Worm (Caenorhabditis elegans) whole organism, young adult: ENCODE measurements around the gene E02C12.19.

ENCODE experiments used
- B0336.3 ChIP-seq: fragments of 200-800 bp; sonication (Bioruptor generic); IDR thresholded peaks from 2 replicates; pipeline ENCODE4 v1.3.6; 2022; ENCODE audit warnings: missing genetic modification characterization, missing compliant biosample characterization
- C06A6.2 ChIP-seq: fragments of 200-800 bp; sonication (Bioruptor generic); conservative IDR thresholded peaks from 2 replicates; pipeline ENCODE4 v1.3.6; 2022; ENCODE audit warnings: missing genetic modification characterization, missing compliant biosample characterization
- F23B12.7 ChIP-seq: sonication (generic microtip); optimal IDR thresholded peaks from 2 replicates; lab custom pipeline; 2017; ENCODE audit warnings: missing genetic modification characterization, mild to moderate bottlenecking, missing compliant biosample characterization, antibody characterized with exemption, moderate library complexity; ENCODE audit not compliant: insufficient read depth
- F37B4.10 ChIP-seq: fragments of 200-800 bp; sonication (Bioruptor generic); IDR thresholded peaks from 2 replicates; pipeline ENCODE4 v1.3.6; 2022; ENCODE audit warnings: missing genetic modification characterization, missing compliant biosample characterization
- F57C9.4 ChIP-seq: sonication (generic microtip); optimal IDR thresholded peaks from 2 replicates; lab custom pipeline; 2017; ENCODE audit warnings: mild to moderate bottlenecking, missing genetic modification characterization, missing compliant biosample characterization
- K12H6.12 ChIP-seq: fragments of 200-800 bp; sonication (Bioruptor generic); optimal IDR thresholded peaks from 2 replicates; lab custom pipeline; 2018; ENCODE audit warnings: mild to moderate bottlenecking, missing genetic modification characterization, missing compliant biosample characterization
- Y53F4B.3 ChIP-seq: fragments of 200-800 bp; sonication (Bioruptor generic); IDR thresholded peaks from 2 replicates; pipeline ENCODE4 v1.3.6; 2022; ENCODE audit warnings: missing genetic modification reagents, missing genetic modification characterization, missing compliant biosample characterization
- Y53G8AR.9 ChIP-seq: fragments of 200-800 bp; sonication (Bioruptor generic); conservative IDR thresholded peaks from 2 replicates; pipeline ENCODE4 v1.3.6; 2022; ENCODE audit warnings: missing genetic modification reagents, missing genetic modification characterization, missing compliant biosample characterization
- ZK185.1 ChIP-seq: sonication (generic microtip); optimal IDR thresholded peaks from 2 replicates; lab custom pipeline; 2016; ENCODE audit warnings: mild to moderate bottlenecking, missing genetic modification characterization, missing compliant biosample characterization; ENCODE audit not compliant: poor library complexity, severe bottlenecking
- akir-1 ChIP-seq: fragments of 200-800 bp; sonication (Bioruptor generic); optimal IDR thresholded peaks from 2 replicates; lab custom pipeline; 2018; ENCODE audit warnings: mild to moderate bottlenecking, missing genetic modification characterization, moderate library complexity, missing compliant biosample characterization
- ama-1 ChIP-seq, 3 experiments: fragments of 150-350 bp in 1 of 3; sonication (generic microtip) in 2 of 3; optimal IDR thresholded peaks; 2 replicates each; lab custom pipeline; 2014 to 2018; ENCODE audit warnings: missing biosample characterization in 2 of 3, missing genetic modification characterization in 2 of 3, missing genetic modification reagents in 2 of 3
- atf-7 ChIP-seq: sonication (generic microtip); optimal IDR thresholded peaks from 2 replicates; lab custom pipeline; 2017; ENCODE audit warnings: mild to moderate bottlenecking, missing genetic modification characterization, missing compliant biosample characterization
- attf-3 ChIP-seq: fragments of 200-800 bp; sonication (Bioruptor generic); conservative IDR thresholded peaks from 2 replicates; pipeline ENCODE4 v1.3.6; 2022; ENCODE audit warnings: missing genetic modification reagents, missing genetic modification characterization, missing compliant biosample characterization
- attf-5 ChIP-seq: fragments of 200-800 bp; sonication (Bioruptor generic); optimal IDR thresholded peaks from 2 replicates; lab custom pipeline; 2018; ENCODE audit warnings: mild to moderate bottlenecking, missing genetic modification characterization, missing compliant biosample characterization
- cebp-1 ChIP-seq, 2 experiments: fragments of 200-800 bp in 1 of 2; sonication (Bioruptor generic) in 1 of 2; sonication (generic microtip) in 1 of 2; IDR thresholded peaks in 1 of 2; optimal IDR thresholded peaks in 1 of 2; 2 replicates each; pipeline versions ENCODE4 v1.3.6 to Lab custom; 2017 to 2022; ENCODE audit warnings: missing compliant biosample characterization in 2 of 2, missing genetic modification characterization in 2 of 2, mild to moderate bottlenecking in 1 of 2, missing genetic modification reagents in 1 of 2, moderate library complexity in 1 of 2
- cebp-2 ChIP-seq: fragments of 200-800 bp; sonication (Bioruptor generic); IDR thresholded peaks from 2 replicates; pipeline ENCODE4 v1.3.6; 2022; ENCODE audit warnings: missing genetic modification characterization, missing compliant biosample characterization
- ceh-27 ChIP-seq: fragments of 200-800 bp; sonication (Bioruptor generic); optimal IDR thresholded peaks from 2 replicates; lab custom pipeline; 2018; ENCODE audit warnings: mild to moderate bottlenecking, missing genetic modification characterization, moderate library complexity, missing compliant biosample characterization
- ceh-79 ChIP-seq: sonication (generic microtip); optimal IDR thresholded peaks from 2 replicates; lab custom pipeline; 2017; ENCODE audit warnings: mild to moderate bottlenecking, missing genetic modification characterization, missing compliant biosample characterization
- chd-7 ChIP-seq: sonication (generic microtip); optimal IDR thresholded peaks from 2 replicates; lab custom pipeline; 2016; ENCODE audit warnings: mild to moderate bottlenecking, missing genetic modification characterization, moderate library complexity, missing compliant biosample characterization
- dpl-1 ChIP-seq: fragments of 150-350 bp; optimal IDR thresholded peaks from 2 replicates; lab custom pipeline; 2014; ENCODE audit warnings: missing biosample characterization, missing genetic modification reagents, missing genetic modification characterization
- ets-4 ChIP-seq: fragments of 200-800 bp; sonication (Bioruptor generic); optimal IDR thresholded peaks from 2 replicates; lab custom pipeline; 2018; ENCODE audit warnings: mild to moderate bottlenecking, missing genetic modification characterization, missing compliant biosample characterization
- hlh-12 ChIP-seq: sonication (generic microtip); optimal IDR thresholded peaks from 2 replicates; lab custom pipeline; 2016; ENCODE audit warnings: missing genetic modification characterization, missing compliant biosample characterization
- hrde-1 ChIP-seq: sonication (generic microtip); optimal IDR thresholded peaks from 2 replicates; lab custom pipeline; 2016; ENCODE audit warnings: missing genetic modification characterization, mild to moderate bottlenecking, missing compliant biosample characterization, moderate library complexity, missing genotype, missing genetic modification reagents, borderline replicate concordance
- let-607 ChIP-seq, 2 experiments: fragments of 200-800 bp in 1 of 2; sonication (Bioruptor generic) in 1 of 2; sonication (generic microtip) in 1 of 2; optimal IDR thresholded peaks; 2 replicates each; lab custom pipeline; 2016 to 2018; ENCODE audit warnings: mild to moderate bottlenecking in 2 of 2, missing compliant biosample characterization in 2 of 2, missing genetic modification characterization in 2 of 2, moderate library complexity in 2 of 2, missing genotype in 1 of 2
- lin-26 ChIP-seq: fragments of 200-800 bp; sonication (Bioruptor generic); IDR thresholded peaks from 2 replicates; pipeline ENCODE4 v1.3.6; 2022; ENCODE audit warnings: missing genetic modification reagents, missing genetic modification characterization, missing compliant biosample characterization
- lsy-27 ChIP-seq: sonication (generic microtip); optimal IDR thresholded peaks from 2 replicates; lab custom pipeline; 2017; ENCODE audit warnings: missing genetic modification characterization, mild to moderate bottlenecking, missing compliant biosample characterization, antibody characterized with exemption, missing genotype, borderline replicate concordance; ENCODE audit not compliant: insufficient read depth
- madf-10 ChIP-seq: sonication (generic microtip); optimal IDR thresholded peaks from 2 replicates; lab custom pipeline; 2016; ENCODE audit warnings: mild to moderate bottlenecking, missing genetic modification characterization, missing compliant biosample characterization
- madf-3 ChIP-seq: fragments of 200-800 bp; sonication (Bioruptor generic); IDR thresholded peaks from 2 replicates; pipeline ENCODE4 v1.3.6; 2022; ENCODE audit warnings: missing genetic modification reagents, missing genetic modification characterization, missing compliant biosample characterization
- mxl-1 ChIP-seq: sonication (generic microtip); optimal IDR thresholded peaks from 2 replicates; lab custom pipeline; 2016; ENCODE audit warnings: missing genetic modification characterization, missing compliant biosample characterization
- nfyb-1 ChIP-seq: fragments of 200-800 bp; sonication (Bioruptor generic); IDR thresholded peaks from 2 replicates; pipeline ENCODE4 v1.3.6; 2022; ENCODE audit warnings: missing genetic modification reagents, missing genetic modification characterization, missing compliant biosample characterization
- nhr-120 ChIP-seq: fragments of 200-800 bp; sonication (Bioruptor generic); IDR thresholded peaks from 2 replicates; pipeline ENCODE4 v1.3.6; 2022; ENCODE audit warnings: missing genetic modification characterization, missing compliant biosample characterization
- nhr-179 ChIP-seq: sonication (generic microtip); optimal IDR thresholded peaks from 2 replicates; lab custom pipeline; 2016; ENCODE audit warnings: mild to moderate bottlenecking, missing genetic modification characterization, missing compliant biosample characterization
- nhr-27 ChIP-seq: fragments of 200-800 bp; sonication (Bioruptor generic); optimal IDR thresholded peaks from 2 replicates; lab custom pipeline; 2018; ENCODE audit warnings: mild to moderate bottlenecking, missing genetic modification characterization, moderate library complexity, missing compliant biosample characterization
- nhr-80 ChIP-seq: sonication (generic microtip); optimal IDR thresholded peaks from 2 replicates; lab custom pipeline; 2016; ENCODE audit warnings: missing genetic modification characterization, missing compliant biosample characterization
- pha-4 ChIP-seq: fragments of 150-350 bp; sonication (generic microtip); optimal IDR thresholded peaks from 2 replicates; lab custom pipeline; 2014; ENCODE audit warnings: missing biosample characterization, missing genetic modification reagents, missing genetic modification characterization
- rcor-1 ChIP-seq: fragments of 200-800 bp; sonication (Bioruptor generic); IDR thresholded peaks from 2 replicates; pipeline ENCODE4 v1.3.6; 2022; ENCODE audit warnings: missing genetic modification reagents, missing genetic modification characterization, missing compliant biosample characterization
- sdz-38 ChIP-seq: sonication (generic microtip); optimal IDR thresholded peaks from 2 replicates; lab custom pipeline; 2016; ENCODE audit warnings: missing genotype, missing genetic modification characterization, missing compliant biosample characterization
- snpc-4 ChIP-seq, 5 experiments: fragments of 150-350 bp in 1 of 5; sonication (generic microtip) in 4 of 5; optimal IDR thresholded peaks; 2 replicates each; lab custom pipeline; 2014 to 2018; ENCODE audit warnings: missing genetic modification characterization in 5 of 5, missing biosample characterization in 3 of 5, antibody characterized with exemption in 2 of 5, mild to moderate bottlenecking in 2 of 5, missing compliant biosample characterization in 2 of 5, missing genotype in 2 of 5, moderate library complexity in 2 of 5, missing genetic modification reagents in 1 of 5
- tbp1 ChIP-seq: fragments of 200-800 bp; sonication (Bioruptor generic); optimal IDR thresholded peaks from 2 replicates; lab custom pipeline; 2018; ENCODE audit warnings: mild to moderate bottlenecking, missing genetic modification characterization, missing compliant biosample characterization
- tbx-9 ChIP-seq: sonication (generic microtip); optimal IDR thresholded peaks from 2 replicates; lab custom pipeline; 2016; ENCODE audit warnings: borderline replicate concordance, missing genetic modification characterization, inconsistent platforms, missing compliant biosample characterization
- unc-62 ChIP-seq: fragments of 150-350 bp; optimal IDR thresholded peaks from 2 replicates; lab custom pipeline; 2014; ENCODE audit warnings: missing biosample characterization, missing genetic modification reagents, missing genetic modification characterization
- ztf-28 ChIP-seq: fragments of 200-800 bp; sonication (Bioruptor generic); IDR thresholded peaks from 2 replicates; pipeline ENCODE4 v1.3.6; 2022; ENCODE audit warnings: missing genetic modification reagents, missing genetic modification characterization, missing compliant biosample characterization
- ztf-3 ChIP-seq: fragments of 200-800 bp; sonication (Bioruptor generic); optimal IDR thresholded peaks from 2 replicates; lab custom pipeline; 2018; ENCODE audit warnings: mild to moderate bottlenecking, missing genetic modification characterization, missing compliant biosample characterization

E02C12.19 gene

ce11 chrV:9376417-9376816 is at the start of gene E02C12.19:
TSS of gene E02C12.19 (minus strand) at chrV:9376517.
- TF ChIP-seq nhr-27: no peak
- TF ChIP-seq nhr-120 (GFP tag; lab: Robert Waterston, UW): no peak
- TF ChIP-seq madf-3 (GFP tag; lab: Robert Waterston, UW): no peak
- TF ChIP-seq K12H6.12 (tag; lab: Kevin White, UChicago): no peak
- no peak for TF ChIP-seq tbx-9 (tag; lab: Kevin White, UChicago)
- no peak for TF ChIP-seq pha-4 (tag; lab: Kevin White, UChicago)
- TF ChIP-seq snpc-4 (GFP tag; optimal IDR thresholded peaks at IDR 0.05; lab: Kevin White, UChicago): no peak
- no peak for TF ChIP-seq snpc-4 (tag; optimal IDR thresholded peaks at IDR 0.05; lab: Kevin White, UChicago)
- TF ChIP-seq Y53F4B.3 (GFP tag; lab: Robert Waterston, UW): no peak
- TF ChIP-seq F57C9.4 (tag; lab: Kevin White, UChicago): no peak
- TF ChIP-seq nhr-80 (tag; lab: Kevin White, UChicago): no peak
- TF ChIP-seq sdz-38 (tag; lab: Kevin White, UChicago): no peak

- TF ChIP-seq rcor-1 (GFP tag; lab: Robert Waterston, UW) (no peak), lin-26 (no peak), akir-1 (GFP tag; lab: Kevin White, UChicago) (no peak), F37B4.10 (GFP tag; lab: Robert Waterston, UW) (no peak), attf-3 (GFP tag; lab: Robert Waterston, UW) (no peak), cebp-1 (GFP tag; IDR thresholded peaks at IDR 0.05; lab: Robert Waterston, UW) (no peak), cebp-1 (tag; optimal IDR thresholded peaks at IDR 0.05; lab: Kevin White, UChicago) (peak; percentile 20), ceh-79 (tag; lab: Kevin White, UChicago) (no peak), ama-1 (optimal IDR thresholded peaks at IDR 0.05; lab: Kevin White, UChicago) (no peak), ama-1 (GFP tag; optimal IDR thresholded peaks at IDR 0.05; lab: Kevin White, UChicago) (no peak)
Observed at ce11 chrV:9425593-9425992, 49.3 kb upstream of the E02C12.19 start, which contains the start of gene F36D4.5. TSS of gene F36D4.5 (minus strand) at chrV:9425817.

ce11 chrV:9424514-9424913 is 48.2 kb upstream of the E02C12.19 start:
- TF ChIP-seq nfyb-1 (GFP tag; lab: Robert Waterston, UW) (no peak), Y53G8AR.9 (GFP tag; lab: Robert Waterston, UW) (no peak), let-607 (tag; optimal IDR thresholded peaks at IDR 0.05; lab: Kevin White, UChicago) (peak in 1 of 2 experiments; percentile 31), snpc-4 (GFP tag; optimal IDR thresholded peaks at IDR 0.05; lab: Kevin White, UChicago) (no peak), snpc-4 (tag; optimal IDR thresholded peaks at IDR 0.05; lab: Kevin White, UChicago) (peak in 1 of 4 experiments; percentile 8), nhr-179 (tag; lab: Kevin White, UChicago) (no peak), atf-7 (tag; lab: Kevin White, UChicago) (peak; percentile 5), F23B12.7 (tag; lab: Kevin White, UChicago) (no peak), Y53F4B.3 (GFP tag; lab: Robert Waterston, UW) (no peak), cebp-1 (GFP tag; IDR thresholded peaks at IDR 0.05; lab: Robert Waterston, UW) (no peak), cebp-1 (tag; optimal IDR thresholded peaks at IDR 0.05; lab: Kevin White, UChicago) (peak; percentile 52), C06A6.2 (no peak), dpl-1 (no peak), madf-10 (tag; lab: Kevin White, UChicago) (no peak), ets-4 (peak; percentile 9), ceh-27 (GFP tag; lab: Kevin White, UChicago) (peak; percentile 26), mxl-1 (tag; lab: Kevin White, UChicago) (no peak), hrde-1 (tag; lab: Kevin White, UChicago) (no peak), chd-7 (tag; lab: Kevin White, UChicago) (peak; percentile 2), nhr-80 (tag; lab: Kevin White, UChicago) (peak; percentile 89), B0336.3 (GFP tag; lab: Robert Waterston, UW) (no peak), unc-62 (GFP tag; lab: Kevin White, UChicago) (no peak), ztf-28 (GFP tag; lab: Robert Waterston, UW) (no peak), lsy-27 (tag; lab: Kevin White, UChicago) (no peak), cebp-2 (no peak), hlh-12 (tag; lab: Kevin White, UChicago) (no peak), K12H6.12 (tag; lab: Kevin White, UChicago) (peak; percentile 36), tbp1 (GFP tag; lab: Kevin White, UChicago) (no peak), attf-5 (GFP tag; lab: Kevin White, UChicago) (peak; percentile 46), ZK185.1 (tag; lab: Kevin White, UChicago) (peak; percentile 5), ztf-3 (GFP tag; lab: Kevin White, UChicago) (no peak)
